Fruit fly (Drosophila melanogaster) whole organism, embryonic: ENCODE measurements around the gene CG12106.

Source experiments
- Blimp-1 ChIP-seq: fragments of 200-800 bp; sonication (Bioruptor generic); optimal IDR thresholded peaks from 3 replicates; lab custom pipeline; 2018; ENCODE audit warnings: missing biosample characterization, missing genetic modification characterization, mild to moderate bottlenecking, moderate library complexity, missing genetic modification reagents
- Bteb2 ChIP-seq: fragments of 200-800 bp; sonication (Bioruptor generic); optimal IDR thresholded peaks from 2 replicates; lab custom pipeline; 2016; ENCODE audit warnings: missing biosample characterization, missing genetic modification characterization
- CG11247 ChIP-seq: fragments of 200-800 bp; sonication (Bioruptor generic); IDR thresholded peaks from 2 replicates; pipeline ENCODE4 v1.3.6; 2022; ENCODE audit warnings: missing biosample characterization, missing genetic modification characterization
- CG11398 ChIP-seq: fragments of 200-800 bp; sonication (Bioruptor generic); optimal IDR thresholded peaks from 2 replicates; lab custom pipeline; 2016; ENCODE audit warnings: missing biosample characterization, missing genetic modification characterization
- CG11560 ChIP-seq: fragments of 200-800 bp; sonication (Bioruptor generic); IDR thresholded peaks from 3 replicates; pipeline ENCODE4 v1.3.6; 2022; ENCODE audit warnings: missing biosample characterization, missing genetic modification characterization
- CG12659 ChIP-seq: fragments of 200-800 bp; sonication (Bioruptor generic); optimal IDR thresholded peaks from 3 replicates; lab custom pipeline; 2017; ENCODE audit warnings: mild to moderate bottlenecking, missing biosample characterization, missing genetic modification reagents, missing genetic modification characterization
- CG13287 ChIP-seq: fragments of 200-800 bp; sonication (Bioruptor generic); IDR thresholded peaks from 2 replicates; pipeline ENCODE4 v1.3.6; 2022; ENCODE audit warnings: missing biosample characterization, missing genetic modification characterization; ENCODE audit not compliant: partially characterized antibody
- CG14441 ChIP-seq: fragments of 200-800 bp; sonication (Bioruptor generic); IDR thresholded peaks from 2 replicates; pipeline ENCODE4 v1.3.6; 2022; ENCODE audit warnings: missing biosample characterization, missing genetic modification characterization
- CG14860 ChIP-seq: fragments of 200-800 bp; sonication (Bioruptor generic); IDR thresholded peaks from 3 replicates; pipeline ENCODE4 v1.3.6; 2022; ENCODE audit warnings: missing biosample characterization, missing genetic modification characterization; ENCODE audit not compliant: partially characterized antibody
- CG15514 ChIP-seq: fragments of 200-800 bp; sonication (Bioruptor generic); optimal IDR thresholded peaks from 3 replicates; lab custom pipeline; 2017; ENCODE audit warnings: missing biosample characterization, missing genetic modification characterization, mild to moderate bottlenecking, moderate library complexity, missing genetic modification reagents
- CG1647 ChIP-seq: fragments of 200-800 bp; sonication (Bioruptor generic); optimal IDR thresholded peaks from 3 replicates; lab custom pipeline; 2016; ENCODE audit warnings: missing biosample characterization, missing genetic modification characterization
- CG16863 ChIP-seq: fragments of 200-800 bp; sonication (Bioruptor generic); optimal IDR thresholded peaks from 3 replicates; lab custom pipeline; 2016; ENCODE audit warnings: missing biosample characterization, missing genetic modification characterization
- CG2116 ChIP-seq: fragments of 200-800 bp; sonication (Bioruptor generic); optimal IDR thresholded peaks from 3 replicates; lab custom pipeline; 2018; ENCODE audit warnings: missing biosample characterization, mild to moderate bottlenecking, missing genetic modification characterization
- CG2875 ChIP-seq: fragments of 200-800 bp; sonication (Bioruptor generic); optimal IDR thresholded peaks from 2 replicates; lab custom pipeline; 2017; ENCODE audit warnings: missing biosample characterization, mild to moderate bottlenecking, missing genetic modification characterization, missing genetic modification reagents
- CG32772 ChIP-seq: fragments of 200-800 bp; sonication (Bioruptor generic); IDR thresholded peaks from 2 replicates; pipeline ENCODE4 v1.3.6; 2022; ENCODE audit warnings: missing biosample characterization, missing genetic modification characterization
- CG34224 ChIP-seq: fragments of 200-800 bp; sonication (Bioruptor generic); IDR thresholded peaks from 3 replicates; pipeline ENCODE4 v1.3.6; 2022; ENCODE audit warnings: missing biosample characterization, missing genetic modification characterization; ENCODE audit not compliant: partially characterized antibody
- CG34422 ChIP-seq: fragments of 200-800 bp; sonication (Bioruptor generic); IDR thresholded peaks from 3 replicates; pipeline ENCODE4 v1.3.6; 2022; ENCODE audit warnings: missing biosample characterization, missing genetic modification characterization
- CG8944 ChIP-seq: fragments of 200-800 bp; sonication (Bioruptor generic); optimal IDR thresholded peaks from 3 replicates; lab custom pipeline; 2016; ENCODE audit warnings: missing biosample characterization, missing genetic modification characterization
- CG9797 ChIP-seq: fragments of 200-800 bp; sonication (Bioruptor generic); optimal IDR thresholded peaks from 3 replicates; lab custom pipeline; 2018; ENCODE audit warnings: missing biosample characterization, mild to moderate bottlenecking, missing genetic modification characterization
- CG9876 ChIP-seq: fragments of 200-800 bp; sonication (Bioruptor generic); optimal IDR thresholded peaks from 2 replicates; lab custom pipeline; 2016; ENCODE audit warnings: missing biosample characterization, missing genetic modification characterization
- CkIIα-i1 ChIP-seq: fragments of 200-800 bp; sonication (Bioruptor generic); IDR thresholded peaks from 2 replicates; pipeline ENCODE4 v1.3.6; 2022; ENCODE audit warnings: missing biosample characterization, missing genetic modification characterization
- Dad ChIP-seq: fragments of 200-800 bp; sonication (Bioruptor generic); optimal IDR thresholded peaks from 3 replicates; lab custom pipeline; 2016; ENCODE audit warnings: missing biosample characterization, missing genetic modification characterization
- Dfd ChIP-seq, 2 experiments: fragments of >200 bp; optimal IDR thresholded peaks; 2 replicates each; lab custom pipeline; 2017; ENCODE audit warnings: missing biosample characterization in 2 of 2, missing genetic modification characterization in 2 of 2
- Dll ChIP-seq: fragments of 200-800 bp; sonication (Bioruptor generic); IDR thresholded peaks from 4 replicates; pipeline ENCODE4 v1.3.6; 2022; ENCODE audit warnings: missing biosample characterization, missing genetic modification characterization; ENCODE audit not compliant: partially characterized antibody
- HmgZ ChIP-seq: fragments of 200-800 bp; sonication (Bioruptor generic); optimal IDR thresholded peaks from 2 replicates; lab custom pipeline; 2018; ENCODE audit warnings: missing biosample characterization, mild to moderate bottlenecking, missing genetic modification characterization
- MESR4 ChIP-seq: fragments of 200-800 bp; sonication (Bioruptor generic); optimal IDR thresholded peaks from 2 replicates; lab custom pipeline; 2018; ENCODE audit warnings: missing biosample characterization, mild to moderate bottlenecking, missing genetic modification characterization, moderate library complexity
- Mes4 ChIP-seq: fragments of 200-800 bp; sonication (Bioruptor generic); optimal IDR thresholded peaks from 2 replicates; lab custom pipeline; 2016; ENCODE audit warnings: missing biosample characterization, missing genetic modification characterization
- Nf-YA ChIP-seq: fragments of 200-800 bp; sonication (Bioruptor generic); IDR thresholded peaks from 2 replicates; pipeline ENCODE4 v1.3.6; 2022; ENCODE audit warnings: missing biosample characterization, missing genetic modification characterization
- Rfx ChIP-seq: fragments of 200-800 bp; sonication (Bioruptor generic); IDR thresholded peaks from 2 replicates; pipeline ENCODE4 v1.3.6; 2022; ENCODE audit warnings: missing biosample characterization, missing genetic modification characterization
- Scr ChIP-seq: fragments of 200-800 bp; sonication (Bioruptor generic); IDR thresholded peaks from 2 replicates; pipeline ENCODE4 v1.3.6; 2022; ENCODE audit warnings: missing biosample characterization, missing genetic modification characterization; ENCODE audit not compliant: partially characterized antibody
- Side ChIP-seq: fragments of 200-800 bp; sonication (Bioruptor generic); optimal IDR thresholded peaks from 2 replicates; lab custom pipeline; 2016; ENCODE audit warnings: missing biosample characterization, missing genetic modification characterization
- Sry-δ ChIP-seq: fragments of 200-800 bp; sonication (Bioruptor generic); optimal IDR thresholded peaks from 2 replicates; lab custom pipeline; 2016; ENCODE audit warnings: missing biosample characterization, missing genetic modification characterization
- YL-1 ChIP-seq: fragments of 200-800 bp; sonication (Bioruptor generic); optimal IDR thresholded peaks from 3 replicates; lab custom pipeline; 2017; ENCODE audit warnings: missing biosample characterization, mild to moderate bottlenecking, missing genetic modification characterization
- ato ChIP-seq: fragments of 200-800 bp; sonication (Bioruptor generic); IDR thresholded peaks from 2 replicates; pipeline ENCODE4 v1.3.6; 2022; ENCODE audit warnings: missing biosample characterization, missing genetic modification characterization; ENCODE audit not compliant: partially characterized antibody
- bbx ChIP-seq: fragments of 200-800 bp; sonication (Bioruptor generic); IDR thresholded peaks from 2 replicates; pipeline ENCODE4 v1.3.6; 2022; ENCODE audit warnings: missing biosample characterization, missing genetic modification characterization; ENCODE audit not compliant: partially characterized antibody
- crp ChIP-seq, 2 experiments: fragments of 200-800 bp; sonication (Bioruptor generic); optimal IDR thresholded peaks; 2 replicates in 1 of 2; 3 replicates in 1 of 2; lab custom pipeline; 2017; ENCODE audit warnings: missing biosample characterization in 2 of 2, missing genetic modification characterization in 2 of 2, mild to moderate bottlenecking in 1 of 2, moderate library complexity in 1 of 2
- fd64A ChIP-seq: fragments of 200-800 bp; sonication (Bioruptor generic); optimal IDR thresholded peaks from 3 replicates; lab custom pipeline; 2018; ENCODE audit warnings: missing biosample characterization, mild to moderate bottlenecking, missing genetic modification characterization
- ftz-f1 ChIP-seq: fragments of 200-800 bp; sonication (Bioruptor generic); optimal IDR thresholded peaks from 2 replicates; lab custom pipeline; 2016; ENCODE audit warnings: missing biosample characterization, missing genetic modification characterization
- gfzf ChIP-seq: fragments of 200-800 bp; sonication (Bioruptor generic); optimal IDR thresholded peaks from 2 replicates; lab custom pipeline; 2016; ENCODE audit warnings: missing biosample characterization, mild to moderate bottlenecking, missing genetic modification characterization, moderate library complexity
- h ChIP-seq: fragments of >200 bp; optimal IDR thresholded peaks from 2 replicates; lab custom pipeline; 2017
- inv ChIP-seq: fragments of 200-800 bp; sonication (Bioruptor generic); IDR thresholded peaks from 2 replicates; pipeline ENCODE4 v1.3.6; 2022; ENCODE audit warnings: missing biosample characterization, missing genetic modification characterization; ENCODE audit not compliant: partially characterized antibody
- mld ChIP-seq: fragments of 200-800 bp; sonication (Bioruptor generic); IDR thresholded peaks from 3 replicates; pipeline ENCODE4 v1.3.6; 2022; ENCODE audit warnings: missing biosample characterization, missing genetic modification characterization; ENCODE audit not compliant: partially characterized antibody
- phol ChIP-seq: fragments of 200-800 bp; sonication (Bioruptor generic); optimal IDR thresholded peaks from 3 replicates; lab custom pipeline; 2018; ENCODE audit warnings: missing biosample characterization, mild to moderate bottlenecking, missing genetic modification characterization, moderate library complexity
- row ChIP-seq: fragments of 200-800 bp; sonication (Bioruptor generic); IDR thresholded peaks from 3 replicates; pipeline ENCODE4 v1.3.6; 2022; ENCODE audit warnings: missing biosample characterization, missing genetic modification characterization
- so ChIP-seq: fragments of 200-800 bp; sonication (Bioruptor generic); IDR thresholded peaks from 3 replicates; pipeline ENCODE4 v1.3.6; 2022; ENCODE audit warnings: missing biosample characterization, missing genetic modification characterization
- sqz ChIP-seq: fragments of 200-800 bp; sonication (Bioruptor generic); optimal IDR thresholded peaks from 3 replicates; lab custom pipeline; 2018; ENCODE audit warnings: missing biosample characterization, mild to moderate bottlenecking, missing genetic modification characterization
- twi ChIP-seq: fragments of 200-800 bp; optimal IDR thresholded peaks from 2 replicates; lab custom pipeline; 2019; ENCODE audit warnings: missing biosample characterization, mild to moderate bottlenecking, missing genetic modification characterization, moderate library complexity
- unc-4 ChIP-seq: fragments of 200-800 bp; sonication (Bioruptor generic); IDR thresholded peaks from 2 replicates; pipeline ENCODE4 v1.3.6; 2022; ENCODE audit warnings: missing biosample characterization, missing genetic modification characterization; ENCODE audit not compliant: partially characterized antibody

Gene CG12106

DNA sequence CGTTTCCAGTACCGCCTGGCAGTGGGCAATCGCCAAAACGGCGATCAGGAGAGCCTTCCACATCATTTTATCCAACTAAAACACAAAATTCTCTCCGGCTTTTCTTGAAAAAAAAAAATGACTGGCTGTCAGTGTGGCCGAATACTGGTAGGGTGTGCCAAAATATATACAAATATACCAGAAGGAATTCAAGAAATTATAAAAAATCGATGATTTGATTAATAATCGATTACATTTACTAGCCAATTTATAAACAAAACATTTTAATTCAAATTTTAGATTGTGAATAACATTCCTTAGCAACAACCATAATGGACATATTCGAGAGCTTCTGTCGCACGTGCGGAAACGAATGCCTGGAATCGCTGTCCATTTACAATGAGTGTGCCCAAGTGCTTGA, 35.3 kb upstream of the CG12106 start, which contains the start of the genes Ost48 and Dlip1 (continued):
- TF ChIP-seq Side (GFP tag; lab: Kevin White, UChicago) (no peak), h (lab: Kevin White, UChicago) (no peak), CG9797 (GFP tag; lab: Kevin White, UChicago) (peak; percentile 67), unc-4 (peak; percentile 52; the same call in 1 of the 2 replicates), CG11398 (GFP tag; lab: Kevin White, UChicago) (no peak), sqz (GFP tag; lab: Kevin White, UChicago) (peak; percentile 77), YL-1 (GFP tag; lab: Kevin White, UChicago) (peak; percentile 37), CG34224 (GFP tag; lab: Robert Waterston, UW) (peak; percentile 28; the same call in 1 of the 3 replicates), bbx (GFP tag; lab: Robert Waterston, UW) (0 out of 2 replicates have a peak, but pooled peaks have one; percentile 25), CG13287 (GFP tag; lab: Robert Waterston, UW) (peak; percentile 61; the same call in 1 of the 2 replicates), Scr (GFP tag; lab: Robert Waterston, UW) (peak; percentile 49; the same call in 1 of the 2 replicates), ftz-f1 (GFP tag; lab: Kevin White, UChicago) (no peak), CG11560 (tag; lab: Robert Waterston, UW) (peak; percentile 62; the same call in 2 of the 3 replicates), CG32772 (peak; percentile 45; the same call in 1 of the 2 replicates), Sry-δ (GFP tag; lab: Kevin White, UChicago) (peak; percentile 40), CG8944 (GFP tag; lab: Kevin White, UChicago) (no peak), Dad (no peak), crp (GFP tag; optimal IDR thresholded peaks at IDR 0.05; lab: Kevin White, UChicago) (peak in 1 of 2 experiments; percentile 18), gfzf (peak; percentile 64), CG34422 (GFP tag; lab: Robert Waterston, UW) (peak; percentile 50; the same call in 1 of the 3 replicates), phol (tag; lab: Kevin White, UChicago) (peak; percentile 36)

DNA sequence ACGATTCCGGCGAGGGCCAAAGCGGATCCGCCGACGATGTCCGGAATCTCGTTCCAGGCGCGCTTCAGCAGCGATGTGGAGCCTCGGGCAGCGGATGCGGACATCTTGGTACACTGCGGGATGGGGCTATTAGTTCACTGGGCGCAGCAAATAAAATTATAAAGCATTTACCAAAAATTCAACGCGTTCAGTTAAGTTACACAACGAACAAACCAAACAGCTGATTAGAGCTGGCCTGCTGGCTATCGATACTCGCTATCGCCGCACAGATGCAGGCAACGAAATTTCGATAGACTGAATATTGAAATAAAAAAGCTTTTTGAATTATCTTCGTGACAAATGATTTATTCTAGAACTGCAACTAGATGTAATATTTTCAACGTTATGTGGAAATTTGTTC, 34.0 kb upstream of the CG12106 start, which contains the start of gene NdufA3:
Gene NdufA3 (minus strand): TSS at position 317 of the 400 bp plus-strand sequence.
- no peak for TF ChIP-seq CkIIα-i1 (GFP tag; lab: Robert Waterston, UW)
- peak; percentile 35 for TF ChIP-seq CG12659
- no peak for TF ChIP-seq Bteb2 (GFP tag; lab: Kevin White, UChicago)
- no peak for TF ChIP-seq CG9876
- peak; percentile 20; the same call in 1 of the 2 replicates for TF ChIP-seq Rfx (GFP tag; lab: Robert Waterston, UW)
- TF ChIP-seq CG11247 (GFP tag; lab: Robert Waterston, UW): no peak
- TF ChIP-seq crp (GFP tag; optimal IDR thresholded peaks at IDR 0.05; lab: Kevin White, UChicago): peak; percentile 3 to 87
- TF ChIP-seq ftz-f1 (GFP tag; lab: Kevin White, UChicago): peak; percentile 3
- TF ChIP-seq CG14860 (GFP tag; lab: Robert Waterston, UW): peak; percentile 69
- TF ChIP-seq MESR4 (GFP tag; lab: Kevin White, UChicago): peak; percentile 77
- no peak for TF ChIP-seq CG2875 (GFP tag; lab: Kevin White, UChicago)
- TF ChIP-seq inv (GFP tag; lab: Robert Waterston, UW): peak; percentile 66
- TF ChIP-seq ato (GFP tag; lab: Robert Waterston, UW): peak; percentile 67; the same call in 1 of the 2 replicates
- TF ChIP-seq Dll: peak; percentile 83
- peak; percentile 18 for TF ChIP-seq CG15514
- no peak for TF ChIP-seq so (GFP tag; lab: Robert Waterston, UW)
- peak; percentile 46 for TF ChIP-seq gfzf
- TF ChIP-seq row (GFP tag; lab: Robert Waterston, UW): peak; percentile 67
- TF ChIP-seq CG16863 (GFP tag; lab: Kevin White, UChicago): no peak
- peak; percentile 32 for TF ChIP-seq HmgZ (tag; lab: Kevin White, UChicago)
- TF ChIP-seq fd64A: no peak
- TF ChIP-seq CG14441: no peak
- TF ChIP-seq Dfd (GFP tag; optimal IDR thresholded peaks at IDR 0.05; lab: Kevin White, UChicago): no peak
- peak; percentile 41 for TF ChIP-seq CG2116
- no peak for TF ChIP-seq Mes4
- no peak for TF ChIP-seq Nf-YA (GFP tag; lab: Robert Waterston, UW)
- no peak for TF ChIP-seq Blimp-1 (GFP tag; lab: Kevin White, UChicago)
- no peak for TF ChIP-seq twi
- 0 out of 3 replicates have a peak, but pooled peaks have one; percentile 40 for TF ChIP-seq mld (GFP tag; lab: Robert Waterston, UW)
- no peak for TF ChIP-seq CG1647 (GFP tag; lab: Kevin White, UChicago)
